Worm (Caenorhabditis elegans) whole organism, L2 larva: ENCODE data around the gene M57.2.

Experiments
- C34F6.9 ChIP-seq: fragments of 150-350 bp; optimal IDR thresholded peaks from 2 replicates; lab custom pipeline; 2014; ENCODE audit warnings: missing biosample characterization, missing genetic modification characterization
- F13H6.1 ChIP-seq: sonication (generic microtip); optimal IDR thresholded peaks from 2 replicates; lab custom pipeline; 2016; ENCODE audit warnings: missing genetic modification characterization, missing compliant biosample characterization
- Y55F3AM.14 ChIP-seq: fragments of 200-800 bp; sonication (Bioruptor generic); optimal IDR thresholded peaks from 2 replicates; lab custom pipeline; 2018; ENCODE audit warnings: mild to moderate bottlenecking, missing genetic modification characterization, missing compliant biosample characterization
- alr-1 ChIP-seq: fragments of 150-350 bp; optimal IDR thresholded peaks from 2 replicates; lab custom pipeline; 2014; ENCODE audit warnings: missing biosample characterization, missing genetic modification characterization
- aly-2 ChIP-seq: fragments of 150-350 bp; optimal IDR thresholded peaks from 2 replicates; lab custom pipeline; 2014; ENCODE audit warnings: missing biosample characterization, missing genetic modification characterization
- ama-1 ChIP-seq: fragments of 150-350 bp; optimal IDR thresholded peaks from 2 replicates; lab custom pipeline; 2018; ENCODE audit warnings: inconsistent platforms
- blmp-1 ChIP-seq: sonication (generic microtip); optimal IDR thresholded peaks from 2 replicates; lab custom pipeline; 2017; ENCODE audit warnings: missing genetic modification characterization, mild to moderate bottlenecking, missing compliant biosample characterization, antibody characterized with exemption, moderate library complexity; ENCODE audit not compliant: insufficient read depth
- ceh-16 ChIP-seq: fragments of 150-350 bp; optimal IDR thresholded peaks from 2 replicates; lab custom pipeline; 2014; ENCODE audit warnings: missing biosample characterization, missing genetic modification characterization
- crh-2 ChIP-seq: sonication (generic microtip); optimal IDR thresholded peaks from 2 replicates; lab custom pipeline; 2017; ENCODE audit warnings: missing biosample characterization, missing genetic modification characterization
- egl-27 ChIP-seq: sonication (generic microtip); optimal IDR thresholded peaks from 3 replicates; lab custom pipeline; 2017; ENCODE audit warnings: missing biosample characterization, missing genetic modification reagents, missing genetic modification characterization
- elt-3 ChIP-seq: sonication (generic microtip); optimal IDR thresholded peaks from 2 replicates; lab custom pipeline; 2017; ENCODE audit warnings: missing biosample characterization, missing genetic modification characterization
- fos-1 ChIP-seq: fragments of 150-350 bp; optimal IDR thresholded peaks from 2 replicates; lab custom pipeline; 2014; ENCODE audit warnings: missing biosample characterization, missing genetic modification characterization
- gmeb-1 ChIP-seq: fragments of 150-350 bp; optimal IDR thresholded peaks from 2 replicates; lab custom pipeline; 2014; ENCODE audit warnings: missing biosample characterization, missing genetic modification characterization
- lin-11 ChIP-seq: fragments of 150-350 bp; sonication (generic microtip); optimal IDR thresholded peaks from 2 replicates; lab custom pipeline; 2014; ENCODE audit warnings: missing biosample characterization, missing genetic modification characterization, inconsistent platforms, mixed read lengths
- lin-13 ChIP-seq: fragments of 150-350 bp; optimal IDR thresholded peaks from 2 replicates; lab custom pipeline; 2014; ENCODE audit warnings: missing biosample characterization, missing genetic modification reagents, missing genetic modification characterization
- lin-39 ChIP-seq: fragments of 150-350 bp; optimal IDR thresholded peaks from 2 replicates; lab custom pipeline; 2014; ENCODE audit warnings: missing biosample characterization, missing genetic modification reagents, missing genetic modification characterization
- lsy-2 ChIP-seq, 2 experiments: fragments of 150-350 bp in 1 of 2; sonication (generic microtip) in 1 of 2; optimal IDR thresholded peaks; 2 replicates each; lab custom pipeline; 2014 to 2017; ENCODE audit warnings: missing biosample characterization in 2 of 2, missing genetic modification characterization in 2 of 2
- mab-5 ChIP-seq: fragments of 150-350 bp; optimal IDR thresholded peaks from 2 replicates; lab custom pipeline; 2014; ENCODE audit warnings: missing biosample characterization, missing genetic modification characterization
- mbf-1 ChIP-seq: sonication (generic microtip); optimal IDR thresholded peaks from 2 replicates; lab custom pipeline; 2017; ENCODE audit warnings: missing biosample characterization, missing genetic modification characterization
- mdl-1 ChIP-seq, 2 experiments: fragments of 150-350 bp in 1 of 2; sonication (generic microtip) in 1 of 2; optimal IDR thresholded peaks; 2 replicates each; lab custom pipeline; 2017; ENCODE audit warnings: missing biosample characterization in 2 of 2, missing genetic modification characterization in 2 of 2
- nhr-10 ChIP-seq: sonication (generic microtip); optimal IDR thresholded peaks from 2 replicates; lab custom pipeline; 2017; ENCODE audit warnings: missing biosample characterization, missing genetic modification characterization
- nhr-11 ChIP-seq: fragments of 150-350 bp; optimal IDR thresholded peaks from 2 replicates; lab custom pipeline; 2014; ENCODE audit warnings: missing biosample characterization, missing genetic modification characterization
- nhr-21 ChIP-seq: fragments of 150-350 bp; optimal IDR thresholded peaks from 2 replicates; lab custom pipeline; 2014; ENCODE audit warnings: missing biosample characterization, missing genetic modification characterization
- nhr-23 ChIP-seq: fragments of 150-350 bp; optimal IDR thresholded peaks from 2 replicates; lab custom pipeline; 2014; ENCODE audit warnings: missing biosample characterization, missing genetic modification reagents, missing genetic modification characterization
- nhr-25 ChIP-seq: fragments of 150-350 bp; sonication (generic microtip); optimal IDR thresholded peaks from 3 replicates; lab custom pipeline; 2014; ENCODE audit warnings: missing biosample characterization, missing genetic modification characterization
- nhr-77 ChIP-seq: fragments of 150-350 bp; optimal IDR thresholded peaks from 2 replicates; lab custom pipeline; 2014; ENCODE audit warnings: missing biosample characterization, missing genetic modification characterization
- snpc-4 ChIP-seq: fragments of 150-350 bp; optimal IDR thresholded peaks from 2 replicates; lab custom pipeline; 2014; ENCODE audit warnings: missing biosample characterization, missing genetic modification characterization
- unc-39 ChIP-seq: fragments of 150-350 bp; optimal IDR thresholded peaks from 2 replicates; lab custom pipeline; 2014; ENCODE audit warnings: missing biosample characterization, missing genetic modification characterization
- unc-55 ChIP-seq: fragments of 150-350 bp; sonication (generic microtip); optimal IDR thresholded peaks from 3 replicates; lab custom pipeline; 2014; ENCODE audit warnings: missing biosample characterization, missing genetic modification reagents, missing genetic modification characterization
- unc-62 ChIP-seq: fragments of 150-350 bp; optimal IDR thresholded peaks from 2 replicates; lab custom pipeline; 2014; ENCODE audit warnings: missing biosample characterization, missing genetic modification reagents, missing genetic modification characterization
- zag-1 ChIP-seq: fragments of 150-350 bp; optimal IDR thresholded peaks from 2 replicates; lab custom pipeline; 2014; ENCODE audit warnings: missing biosample characterization, missing genetic modification characterization
- ztf-1 ChIP-seq: fragments of 200-800 bp; sonication (Bioruptor generic); conservative IDR thresholded peaks from 2 replicates; pipeline ENCODE4 v1.3.6; 2022; ENCODE audit warnings: missing genetic modification characterization, missing compliant biosample characterization
- ztf-11 ChIP-seq: sonication (generic microtip); optimal IDR thresholded peaks from 2 replicates; lab custom pipeline; 2017; ENCODE audit warnings: missing biosample characterization, missing genetic modification characterization
- ztf-4 ChIP-seq: fragments of 150-350 bp; optimal IDR thresholded peaks from 2 replicates; lab custom pipeline; 2014; ENCODE audit warnings: missing biosample characterization, missing genetic modification characterization

Gene M57.2

DNA sequence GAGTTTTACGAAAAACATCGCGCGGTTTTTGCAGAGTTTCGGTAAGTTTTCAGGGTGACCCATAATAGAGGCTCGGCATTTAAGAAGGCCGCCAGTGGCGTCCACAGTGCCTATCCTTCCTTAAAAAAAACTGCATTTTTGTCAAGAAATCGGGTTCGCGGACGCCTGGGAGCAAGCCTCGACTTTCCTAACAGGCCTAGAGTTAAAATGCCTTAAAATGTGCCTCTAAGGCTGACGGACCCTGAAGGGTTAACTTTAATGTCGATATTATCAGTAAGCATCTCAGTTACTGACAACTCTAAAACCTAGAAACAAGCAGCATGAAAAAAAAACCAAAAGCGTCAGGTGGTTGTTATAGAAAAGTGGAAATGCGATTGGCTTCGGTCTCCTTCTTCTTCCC, 32.0 kb downstream of the M57.2 start:
- TF ChIP-seq nhr-21 (tag; lab: Kevin White, UChicago) (no peak), C34F6.9 (tag; lab: Kevin White, UChicago) (no peak), fos-1 (tag; lab: Kevin White, UChicago) (no peak), nhr-25 (no peak)
- TF ChIP-seq, all 48 proteins: peak for 0

DNA sequence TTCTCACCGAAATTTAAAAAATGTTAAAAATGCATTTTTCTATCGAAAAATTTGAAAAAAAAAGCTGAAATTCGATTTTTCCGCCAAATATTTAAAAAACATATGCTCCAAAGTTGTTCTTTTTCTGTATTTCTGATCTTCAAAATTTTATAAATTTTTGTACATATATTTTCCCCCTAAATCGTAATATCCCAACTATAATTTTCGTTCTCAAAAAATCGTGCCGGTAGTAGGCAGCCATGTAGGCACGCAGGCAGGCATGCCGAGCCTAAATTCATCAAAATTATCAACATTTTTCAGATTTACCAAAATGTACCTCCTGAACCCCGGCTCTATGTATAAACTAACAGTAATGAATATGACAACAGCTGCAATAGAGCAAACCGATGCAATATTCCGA, 37.7 kb downstream of the M57.2 start, which contains the start of gene sre-5:
Gene sre-5 (plus strand): TSS at position 301 of the 400 bp plus-strand sequence.
- TF ChIP-seq mab-5 (no peak), nhr-21 (tag; lab: Kevin White, UChicago) (no peak), lsy-2 (tag; optimal IDR thresholded peaks at IDR 0.05; lab: Kevin White, UChicago) (no peak), lin-13 (GFP tag; lab: Kevin White, UChicago) (no peak), gmeb-1 (tag; lab: Kevin White, UChicago) (no peak), nhr-23 (tag; lab: Kevin White, UChicago) (no peak), mbf-1 (no peak), crh-2 (tag; lab: Kevin White, UChicago) (no peak), lin-11 (tag; lab: Kevin White, UChicago) (no peak), ztf-1 (GFP tag; lab: Robert Waterston, UW) (no peak), elt-3 (tag; lab: Kevin White, UChicago) (no peak), ztf-4 (tag; lab: Kevin White, UChicago) (no peak), ceh-16 (tag; lab: Kevin White, UChicago) (no peak), ama-1 (no peak), unc-55 (GFP tag; lab: Kevin White, UChicago) (no peak), unc-39 (tag; lab: Kevin White, UChicago) (no peak), mdl-1 (tag; optimal IDR thresholded peaks at IDR 0.05; lab: Kevin White, UChicago) (no peak), blmp-1 (tag; lab: Kevin White, UChicago) (no peak), ztf-11 (tag; lab: Kevin White, UChicago) (no peak)

DNA sequence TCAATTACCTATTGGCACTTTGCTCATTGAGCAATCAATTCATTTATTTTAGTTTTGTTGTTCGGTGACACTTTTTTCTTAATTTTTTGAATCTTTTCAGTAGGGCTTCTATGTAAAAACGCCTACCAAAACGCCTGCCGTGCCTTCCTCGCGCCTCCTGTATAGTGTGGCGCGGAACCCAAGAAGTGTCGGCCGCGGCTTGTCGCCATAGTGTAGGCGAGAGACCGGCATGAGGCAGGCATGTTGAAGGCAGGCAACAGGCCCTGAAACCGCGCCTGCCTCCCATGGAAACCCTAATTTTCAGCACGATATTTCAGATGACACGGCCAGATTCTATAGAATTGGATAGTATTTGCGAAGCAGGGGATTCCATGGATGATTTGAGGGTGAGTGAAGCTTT, 41.5 kb downstream of the M57.2 start, which contains the start of gene otpl-1:
Gene otpl-1 (plus strand): TSS at position 372 of the 400 bp plus-strand sequence.
- no peak for TF ChIP-seq Y55F3AM.14
- TF ChIP-seq snpc-4 = peak; percentile 26

DNA sequence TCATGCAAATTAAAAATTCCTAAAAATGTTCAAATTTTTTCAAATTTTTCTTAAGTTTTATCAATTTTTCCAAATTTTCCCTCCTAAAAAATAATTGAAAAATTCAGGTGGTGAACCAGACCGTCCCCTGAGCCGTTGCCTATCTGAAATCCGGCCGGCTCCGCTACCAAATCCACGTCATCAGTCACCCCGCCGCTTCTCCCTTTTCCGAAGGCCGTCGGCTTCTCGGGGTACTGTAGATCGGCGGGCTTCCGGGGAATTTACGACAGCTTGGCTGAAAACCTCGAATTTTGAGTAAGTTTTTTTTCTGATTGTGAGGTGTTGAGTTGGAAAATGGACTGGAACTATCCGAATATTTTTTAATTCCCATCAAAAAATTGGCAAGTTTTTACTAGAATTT, 43.5 kb downstream of the M57.2 start:
- TF ChIP-seq lin-13 (GFP tag; lab: Kevin White, UChicago) = no peak
- no peak for TF ChIP-seq nhr-77 (tag; lab: Kevin White, UChicago)
- no peak for TF ChIP-seq alr-1 (tag; lab: Kevin White, UChicago)
- no peak for TF ChIP-seq lsy-2 (tag; optimal IDR thresholded peaks at IDR 0.05; lab: Kevin White, UChicago)
- TF ChIP-seq ama-1 = no peak
- no peak for TF ChIP-seq crh-2 (tag; lab: Kevin White, UChicago)
- TF ChIP-seq elt-3 (tag; lab: Kevin White, UChicago) = no peak
- TF ChIP-seq ceh-16 (tag; lab: Kevin White, UChicago) = no peak
- TF ChIP-seq ztf-4 (tag; lab: Kevin White, UChicago) = no peak
- TF ChIP-seq snpc-4 = no peak
- TF ChIP-seq ztf-11 (tag; lab: Kevin White, UChicago) = no peak
- no peak for TF ChIP-seq nhr-11
- TF ChIP-seq egl-27 (tag; lab: Kevin White, UChicago) = no peak
- TF ChIP-seq blmp-1 (tag; lab: Kevin White, UChicago) = no peak

DNA sequence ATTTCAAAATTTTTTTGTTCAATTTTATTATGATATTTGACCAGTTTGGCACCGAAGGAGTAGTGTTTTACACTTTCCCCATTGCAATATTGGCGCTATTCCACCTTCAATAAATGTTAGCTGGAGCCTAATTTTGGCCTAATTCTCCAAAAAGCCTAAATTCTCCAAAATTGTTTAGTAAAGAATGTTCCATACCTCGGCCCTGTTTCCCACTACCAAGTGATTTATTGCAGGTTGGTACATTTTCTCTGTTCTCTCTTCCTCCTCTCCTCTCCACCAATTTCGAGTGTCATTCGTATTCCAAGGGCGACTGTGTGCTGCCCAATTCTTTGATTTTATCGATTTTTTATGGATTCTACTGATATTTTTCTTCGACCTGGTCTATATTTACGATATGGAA, 51.0 kb downstream of the M57.2 start, which contains the start of gene Y37E11B.2:
Gene Y37E11B.2 (plus strand): TSS at position 301 of the 400 bp plus-strand sequence.
- TF ChIP-seq aly-2 (tag; lab: Kevin White, UChicago) (no peak), alr-1 (tag; lab: Kevin White, UChicago) (no peak), unc-62 (GFP tag; lab: Kevin White, UChicago) (no peak), zag-1 (tag; lab: Kevin White, UChicago) (no peak), lin-39 (tag; lab: Kevin White, UChicago) (no peak)

DNA sequence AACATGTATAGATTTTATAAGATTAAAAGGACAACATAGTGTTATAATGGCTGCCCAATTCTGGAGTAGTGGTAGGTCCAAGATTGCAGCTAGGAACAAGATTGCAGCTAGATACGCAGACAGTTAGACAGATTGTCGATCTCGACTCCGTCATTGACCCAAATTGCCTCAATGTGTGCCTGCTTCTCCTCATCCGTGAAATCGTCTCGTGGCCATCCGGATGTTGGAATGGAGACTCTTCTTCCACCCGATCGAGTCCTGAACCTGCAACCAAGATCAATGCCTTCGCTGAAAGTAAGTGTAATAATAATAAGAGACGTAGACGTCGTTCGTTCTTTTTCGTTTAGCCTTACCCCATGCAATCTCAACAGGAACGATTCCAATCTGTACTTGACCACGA, 51.5 kb downstream of the M57.2 start:
- no peak for TF ChIP-seq lin-39 (tag; lab: Kevin White, UChicago)
- no peak for TF ChIP-seq nhr-21 (tag; lab: Kevin White, UChicago)
- TF ChIP-seq crh-2 (tag; lab: Kevin White, UChicago) = no peak
- TF ChIP-seq F13H6.1 = no peak
- TF ChIP-seq nhr-10 = no peak
- no peak for TF ChIP-seq nhr-23 (tag; lab: Kevin White, UChicago)
- no peak for TF ChIP-seq ceh-16 (tag; lab: Kevin White, UChicago)
- TF ChIP-seq, all 48 proteins: peak for 0
